Worm (Caenorhabditis elegans): ENCODE results near the gene scc-1.

DNA sequence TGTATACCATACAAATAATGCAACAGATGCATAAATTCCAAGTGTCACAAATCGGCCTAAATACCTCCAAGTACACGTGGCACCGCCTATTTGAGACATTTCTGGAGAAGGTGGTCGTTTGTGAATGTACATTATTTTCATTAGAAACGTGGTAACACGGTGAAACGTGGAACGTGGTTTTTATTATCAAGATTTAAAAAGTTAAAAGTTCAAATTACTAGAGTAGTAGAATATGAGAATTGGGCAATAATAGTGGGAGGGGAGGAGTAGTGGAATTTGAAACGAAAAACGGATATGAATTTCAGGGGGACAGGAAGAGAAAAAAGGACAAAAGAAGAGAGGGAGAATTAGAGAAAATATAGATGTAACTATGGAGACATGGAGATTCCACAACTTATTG is 42.7 kb upstream of the scc-1 start, which contains the start of gene fut-6:
- TF ChIP-seq hmg-4 (GFP tag; optimal IDR thresholded peaks at IDR 0.05) (no peak), tbx-11 (GFP tag; IDR thresholded peaks at IDR 0.05) (no peak), pes-1 (GFP tag; IDR thresholded peaks at IDR 0.05) (no peak), ceh-13 (GFP tag; optimal IDR thresholded peaks at IDR 0.05) (no peak), flt-1 (GFP tag; IDR thresholded peaks at IDR 0.05) (no peak), hnd-1 (tag; optimal IDR thresholded peaks at IDR 0.05) (no peak), hmbx-1 (tag; optimal IDR thresholded peaks at IDR 0.05) (no peak), ama-1 (optimal IDR thresholded peaks at IDR 0.05) (no peak), B0310.2 (tag; optimal IDR thresholded peaks at IDR 0.05) (no peak), tra-4 (tag; optimal IDR thresholded peaks at IDR 0.05) (no peak)

All from whole organism, early embryonic.